Fruit fly (Drosophila melanogaster): ENCODE measurements around the gene CG12104.

The CG12104 gene

dm6 chr3L:1565092-1565491 lies 37.4 kb downstream of the CG12104 start, which contains the start of gene CG12003:
Gene CG12003, plus strand, starts transcription at chr3L:1565392.
- no peak for TF ChIP-seq fkh (GFP tag; optimal IDR thresholded peaks at IDR 0.05)
- no peak for TF ChIP-seq CG11762 (GFP tag; optimal IDR thresholded peaks at IDR 0.05; ENCODE audit: insufficient read depth)
- no peak for TF ChIP-seq CG6163 (GFP tag; IDR thresholded peaks at IDR 0.05)
- TF ChIP-seq salr (GFP tag; optimal IDR thresholded peaks at IDR 0.05) = no peak

- TF ChIP-seq CG15336 (GFP tag; IDR thresholded peaks at IDR 0.05) (peak; percentile 74), pdm3 (GFP tag; optimal IDR thresholded peaks at IDR 0.05) (no peak), fd59A (GFP tag; optimal IDR thresholded peaks at IDR 0.05) (peak; percentile 67), esn (GFP tag; optimal IDR thresholded peaks at IDR 0.05) (peak; percentile 88), lz (GFP tag; optimal IDR thresholded peaks at IDR 0.05) (peak; percentile 83), net (GFP tag; optimal IDR thresholded peaks at IDR 0.05) (peak; percentile 76), fkh (GFP tag; optimal IDR thresholded peaks at IDR 0.05) (no peak), spab (GFP tag; optimal IDR thresholded peaks at IDR 0.05) (peak; percentile 38), Hr39 (GFP tag; optimal IDR thresholded peaks at IDR 0.05) (peak; percentile 80), Eip75B (GFP tag; optimal IDR thresholded peaks at IDR 0.05) (no peak), CG8119 (GFP tag; IDR thresholded peaks at IDR 0.05) (peak; percentile 60; the same call in 2 of the 3 replicates), CG3032 (tag; optimal IDR thresholded peaks at IDR 0.05) (peak; percentile 86), dac (GFP tag; optimal IDR thresholded peaks at IDR 0.05) (peak; percentile 82), acj6 (GFP tag; optimal IDR thresholded peaks at IDR 0.05) (peak; percentile 88), CG11762 (GFP tag; optimal IDR thresholded peaks at IDR 0.05; ENCODE audit: insufficient read depth) (peak; percentile 65), CG4318 (GFP tag; optimal IDR thresholded peaks at IDR 0.05) (peak; percentile 68), CG10669 (GFP tag; optimal IDR thresholded peaks at IDR 0.05) (peak; percentile 73), Eip93F (GFP tag; optimal IDR thresholded peaks at IDR 0.05) (peak; percentile 58), CG10631 (GFP tag; optimal IDR thresholded peaks at IDR 0.05) (peak; percentile 94), topi (GFP tag; optimal IDR thresholded peaks at IDR 0.05) (peak; percentile 75), Hr4 (GFP tag; optimal IDR thresholded peaks at IDR 0.05) (peak; percentile 81), CG6808 (GFP tag; optimal IDR thresholded peaks at IDR 0.05) (peak; percentile 78), salr (GFP tag; optimal IDR thresholded peaks at IDR 0.05) (peak in 1 of 2 experiments; percentile 54), Eip78C (GFP tag) (peak; percentile 79), CG6792 (GFP tag; optimal IDR thresholded peaks at IDR 0.05) (peak; percentile 80), cyc (GFP tag; optimal IDR thresholded peaks at IDR 0.05) (peak; percentile 78), Met (GFP tag; optimal IDR thresholded peaks at IDR 0.05) (no peak), fd85E (GFP tag; optimal IDR thresholded peaks at IDR 0.05) (peak; percentile 20), CG11902 (GFP tag; optimal IDR thresholded peaks at IDR 0.05) (peak; percentile 79), Gug (GFP tag; IDR thresholded peaks at IDR 0.05) (peak; percentile 87), CG7368 (GFP tag; optimal IDR thresholded peaks at IDR 0.05) (peak; percentile 69), CG8319 (GFP tag; optimal IDR thresholded peaks at IDR 0.05) (peak; percentile 67), ss (GFP tag; optimal IDR thresholded peaks at IDR 0.05) (peak; percentile 69 to 76), CG6163 (GFP tag; IDR thresholded peaks at IDR 0.05) (peak; percentile 86), Blimp-1 (GFP tag; optimal IDR thresholded peaks at IDR 0.05) (peak; percentile 58), CG9139 (GFP tag; optimal IDR thresholded peaks at IDR 0.05) (peak; percentile 39), vri (GFP tag; optimal IDR thresholded peaks at IDR 0.05) (peak; percentile 78), CG6276 (GFP tag; optimal IDR thresholded peaks at IDR 0.05) (peak; percentile 18), OdsH (GFP tag; optimal IDR thresholded peaks at IDR 0.05) (peak; percentile 90), CG32006 (GFP tag; optimal IDR thresholded peaks at IDR 0.05) (peak; percentile 83), Lpt (GFP tag; optimal IDR thresholded peaks at IDR 0.05) (peak; percentile 62), CG16779 (tag; optimal IDR thresholded peaks at IDR 0.05) (peak; percentile 42), Sox15 (GFP tag; optimal IDR thresholded peaks at IDR 0.05) (peak; percentile 79), Smox (GFP tag; optimal IDR thresholded peaks at IDR 0.05) (no peak), CG6854 (GFP tag; optimal IDR thresholded peaks at IDR 0.05) (peak; percentile 69), Hr38 (GFP tag; optimal IDR thresholded peaks at IDR 0.05) (no peak), eg (GFP tag; IDR thresholded peaks at IDR 0.05) (peak; percentile 81), dsx (GFP tag; optimal IDR thresholded peaks at IDR 0.05; ENCODE audit: poor library complexity, severe bottlenecking) (peak; percentile 65)
Measured at dm6 chr3L:1558178-1558788, 44.2 kb downstream of the CG12104 start, which contains the start of the genes Pex10 and CG12099. Gene Pex10, plus strand, starts transcription at chr3L:1558228. Gene CG12099, minus strand, starts transcription at chr3L:1558484.
